Worm (Caenorhabditis elegans) whole organism, midembryonic: ENCODE measurements around the gene lgg-3.

Experiments
- flt-1 ChIP-seq: fragments of 200-800 bp; sonication (Bioruptor generic); IDR thresholded peaks from 2 replicates; pipeline ENCODE4 v1.3.6; 2022; ENCODE audit warnings: missing genetic modification characterization, missing compliant biosample characterization
- klf-2 ChIP-seq: fragments of 200-800 bp; sonication (Bioruptor generic); conservative IDR thresholded peaks from 2 replicates; pipeline ENCODE4 v1.3.6; 2022; ENCODE audit warnings: missing genetic modification reagents, missing genetic modification characterization, missing compliant biosample characterization
- tab-1 ChIP-seq: fragments of 200-800 bp; sonication (Bioruptor generic); IDR thresholded peaks from 2 replicates; pipeline ENCODE4 v1.3.6; 2022; ENCODE audit warnings: missing genetic modification characterization, missing compliant biosample characterization
- ztf-29 ChIP-seq: fragments of 200-800 bp; sonication (Bioruptor generic); IDR thresholded peaks from 2 replicates; pipeline ENCODE4 v1.3.6; 2022; ENCODE audit warnings: missing genetic modification reagents, missing genetic modification characterization, missing compliant biosample characterization

ce11 chrIII:5660976-5661375 lies 36.8 kb downstream of the lgg-3 start, which contains the start of gene F54E7.6:
- TF ChIP-seq klf-2 (GFP tag; lab: Robert Waterston, UW) (no peak), tab-1 (GFP tag; lab: Robert Waterston, UW) (no peak), ztf-29 (no peak), flt-1 (GFP tag; lab: Robert Waterston, UW) (no peak)
